Worm (Caenorhabditis elegans) whole organism, mixed stage, embryonic: ENCODE data around the gene F57A8.6.

Experiments used
- blmp-1 ChIP-seq: fragments of 150-350 bp; optimal IDR thresholded peaks from 2 replicates; lab custom pipeline; 2014; ENCODE audit warnings: missing biosample characterization, missing genetic modification characterization
- cnd-1 ChIP-seq: fragments of 200-800 bp; sonication (Bioruptor generic); optimal IDR thresholded peaks from 2 replicates; lab custom pipeline; 2018; ENCODE audit warnings: mild to moderate bottlenecking, missing genetic modification characterization, missing compliant biosample characterization
- mep-1 ChIP-seq: fragments of 150-350 bp; optimal IDR thresholded peaks from 2 replicates; lab custom pipeline; 2017; ENCODE audit warnings: missing biosample characterization, missing genetic modification reagents, missing genetic modification characterization, inconsistent platforms
- nhr-2 ChIP-seq: fragments of 150-350 bp; optimal IDR thresholded peaks from 2 replicates; lab custom pipeline; 2014; ENCODE audit warnings: missing biosample characterization, missing genetic modification characterization
- nhr-28 ChIP-seq: fragments of 150-350 bp; optimal IDR thresholded peaks from 2 replicates; lab custom pipeline; 2014; ENCODE audit warnings: missing biosample characterization, missing genetic modification characterization
- nhr-76 ChIP-seq: sonication (generic microtip); optimal IDR thresholded peaks from 2 replicates; lab custom pipeline; 2017; ENCODE audit warnings: missing biosample characterization, missing genetic modification characterization
- pha-4 ChIP-seq: fragments of 150-350 bp; optimal IDR thresholded peaks from 2 replicates; lab custom pipeline; 2018; ENCODE audit warnings: missing biosample characterization, missing genetic modification reagents, missing genetic modification characterization
- snpc-4 ChIP-seq: fragments of 150-350 bp; optimal IDR thresholded peaks from 2 replicates; lab custom pipeline; 2014; ENCODE audit warnings: missing biosample characterization, missing genetic modification characterization

DNA sequence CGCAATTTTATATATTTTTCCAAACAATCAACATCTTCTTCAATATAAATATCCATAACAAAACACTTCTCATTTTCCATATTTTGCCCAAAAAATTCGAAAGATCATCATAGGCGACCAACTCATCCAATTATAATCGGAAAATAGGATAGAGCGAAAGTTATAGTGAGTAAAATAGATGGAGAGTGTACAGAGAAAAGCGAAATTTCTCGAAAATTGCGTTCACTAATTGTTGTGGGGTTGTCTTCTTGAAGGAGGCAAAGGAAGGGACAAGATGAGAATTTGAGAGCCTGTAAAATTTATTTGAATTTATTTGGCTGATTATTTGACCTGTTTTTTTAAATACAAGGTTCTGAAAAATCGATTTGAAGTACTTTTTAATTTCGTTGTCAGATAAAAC is 38.1 kb downstream of the F57A8.6 start:
- TF ChIP-seq mep-1 (tag; lab: Kevin White, UChicago) (no peak), nhr-28 (tag; lab: Kevin White, UChicago) (no peak), snpc-4 (tag; lab: Kevin White, UChicago) (no peak), nhr-2 (tag; lab: Kevin White, UChicago) (no peak), pha-4 (tag; lab: Kevin White, UChicago) (no peak), nhr-76 (no peak), cnd-1 (tag; lab: Kevin White, UChicago) (no peak), blmp-1 (tag; lab: Kevin White, UChicago) (peak; percentile 94)
